Worm (Caenorhabditis elegans) whole organism, L2 larva: ENCODE results near the gene adr-2.
A peak's percentile ranks its signal among the peaks of the same experiment; 100 is the strongest.

Experiments used
- R02D3.7 ChIP-seq: fragments of 150-350 bp; optimal IDR thresholded peaks from 2 replicates; lab custom pipeline; 2014; ENCODE audit warnings: missing biosample characterization, missing genetic modification characterization
- ama-1 ChIP-seq: fragments of 150-350 bp; optimal IDR thresholded peaks from 2 replicates; lab custom pipeline; 2018; ENCODE audit warnings: inconsistent platforms
- lsy-2 ChIP-seq, 2 experiments: fragments of 150-350 bp in 1 of 2; sonication (generic microtip) in 1 of 2; optimal IDR thresholded peaks; 2 replicates each; lab custom pipeline; 2014 to 2017; ENCODE audit warnings: missing biosample characterization in 2 of 2, missing genetic modification characterization in 2 of 2
- mdl-1 ChIP-seq, 2 experiments: fragments of 150-350 bp in 1 of 2; sonication (generic microtip) in 1 of 2; optimal IDR thresholded peaks; 2 replicates each; lab custom pipeline; 2017; ENCODE audit warnings: missing biosample characterization in 2 of 2, missing genetic modification characterization in 2 of 2
- nhr-6 ChIP-seq: fragments of 150-350 bp; optimal IDR thresholded peaks from 2 replicates; lab custom pipeline; 2014; ENCODE audit warnings: missing biosample characterization, missing genetic modification characterization
- snpc-4 ChIP-seq: fragments of 150-350 bp; optimal IDR thresholded peaks from 2 replicates; lab custom pipeline; 2014; ENCODE audit warnings: missing biosample characterization, missing genetic modification characterization
- unc-62 ChIP-seq: fragments of 150-350 bp; optimal IDR thresholded peaks from 2 replicates; lab custom pipeline; 2014; ENCODE audit warnings: missing biosample characterization, missing genetic modification reagents, missing genetic modification characterization

ce11 chrIII:7216924-7217521, 15.7 kb downstream of the adr-2 start:
- TF ChIP-seq mdl-1 (tag; optimal IDR thresholded peaks at IDR 0.05; lab: Kevin White, UChicago) = no peak
- TF ChIP-seq snpc-4 = no peak
- peak; percentile 37 for TF ChIP-seq unc-62
- peak in 1 of 2 experiments; percentile 68 for TF ChIP-seq lsy-2 (tag; optimal IDR thresholded peaks at IDR 0.05; lab: Kevin White, UChicago)
- no peak for TF ChIP-seq R02D3.7 (tag; lab: Kevin White, UChicago)
- TF ChIP-seq nhr-6 = no peak
- TF ChIP-seq ama-1 = no peak
